Worm (Caenorhabditis elegans): ENCODE data around the gene F46B6.6.

DNA sequence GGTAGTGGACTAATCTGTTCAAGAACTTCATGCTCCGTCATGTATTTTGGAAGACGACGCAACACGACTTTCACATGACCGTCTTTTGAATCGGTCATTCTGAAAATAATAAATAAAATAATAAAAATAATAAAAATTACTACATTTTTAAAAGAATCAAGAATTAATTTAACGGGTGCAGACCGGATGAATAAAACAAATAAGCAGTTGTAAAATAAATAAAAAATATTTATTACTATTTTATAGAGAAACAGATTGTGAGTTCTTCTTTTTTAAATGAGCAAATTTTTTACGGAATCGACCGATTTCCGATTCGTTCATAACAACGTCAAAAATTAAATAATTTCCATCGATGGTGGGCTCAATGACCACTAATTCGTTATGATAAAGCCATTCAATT is 9.0 kb downstream of the F46B6.6 start, which contains the start of gene smg-4:
- TF ChIP-seq dao-5 (tag; optimal IDR thresholded peaks at IDR 0.05) (no peak), him-1 (tag; optimal IDR thresholded peaks at IDR 0.05) (no peak), W03F9.2 (tag; optimal IDR thresholded peaks at IDR 0.05) (no peak)
